Worm (Caenorhabditis elegans) whole organism, late embryonic: Measurements from ENCODE around the gene AC3.5.
A peak's percentile ranks its signal among the peaks of the same experiment; 100 is the strongest.

Experiments
- C08G9.2 ChIP-seq: sonication (generic microtip); optimal IDR thresholded peaks from 2 replicates; lab custom pipeline; 2016; ENCODE audit warnings: mild to moderate bottlenecking, missing genetic modification characterization, moderate library complexity, missing compliant biosample characterization
- C38D4.7 ChIP-seq: fragments of 200-800 bp; sonication (Bioruptor generic); optimal IDR thresholded peaks from 2 replicates; lab custom pipeline; 2018; ENCODE audit warnings: mild to moderate bottlenecking, missing genetic modification characterization, moderate library complexity, missing compliant biosample characterization
- F13H6.1 ChIP-seq: sonication (generic microtip); optimal IDR thresholded peaks from 2 replicates; lab custom pipeline; 2016; ENCODE audit warnings: missing genetic modification characterization, missing compliant biosample characterization
- ahr-1 ChIP-seq: sonication (generic microtip); optimal IDR thresholded peaks from 2 replicates; lab custom pipeline; 2016; ENCODE audit warnings: missing genetic modification characterization, missing compliant biosample characterization
- ceh-14 ChIP-seq: sonication (generic microtip); optimal IDR thresholded peaks from 2 replicates; lab custom pipeline; 2016; ENCODE audit warnings: missing genotype, missing genetic modification characterization, missing compliant biosample characterization
- ceh-18 ChIP-seq: sonication (generic microtip); optimal IDR thresholded peaks from 2 replicates; lab custom pipeline; 2016; ENCODE audit warnings: missing genetic modification characterization, missing compliant biosample characterization
- ceh-2 ChIP-seq: sonication (generic microtip); optimal IDR thresholded peaks from 2 replicates; lab custom pipeline; 2016; ENCODE audit warnings: missing genotype, missing genetic modification characterization, missing compliant biosample characterization
- ceh-31 ChIP-seq: sonication (generic microtip); optimal IDR thresholded peaks from 2 replicates; lab custom pipeline; 2016; ENCODE audit warnings: missing genetic modification characterization, missing compliant biosample characterization
- ceh-34 ChIP-seq: sonication (generic microtip); optimal IDR thresholded peaks from 2 replicates; lab custom pipeline; 2016; ENCODE audit warnings: mild to moderate bottlenecking, missing genetic modification characterization, missing compliant biosample characterization
- ceh-45 ChIP-seq: fragments of 200-800 bp; sonication (Bioruptor generic); IDR thresholded peaks from 2 replicates; pipeline ENCODE4 v1.3.6; 2022; ENCODE audit warnings: missing genetic modification reagents, missing genetic modification characterization, missing compliant biosample characterization
- dmd-4 ChIP-seq: sonication (generic microtip); optimal IDR thresholded peaks from 2 replicates; lab custom pipeline; 2016; ENCODE audit warnings: borderline replicate concordance, missing genetic modification characterization, missing compliant biosample characterization
- dve-1 ChIP-seq: sonication (generic microtip); optimal IDR thresholded peaks from 2 replicates; lab custom pipeline; 2017; ENCODE audit warnings: antibody characterized with exemption, mild to moderate bottlenecking, missing genetic modification characterization, missing compliant biosample characterization
- elt-2 ChIP-seq: sonication (generic microtip); optimal IDR thresholded peaks from 2 replicates; lab custom pipeline; 2016; ENCODE audit warnings: missing genetic modification reagents, missing genetic modification characterization, missing compliant biosample characterization
- ets-4 ChIP-seq: sonication (generic microtip); optimal IDR thresholded peaks from 2 replicates; lab custom pipeline; 2016; ENCODE audit warnings: missing genetic modification characterization, missing compliant biosample characterization
- eyg-1 ChIP-seq: sonication (generic microtip); optimal IDR thresholded peaks from 2 replicates; lab custom pipeline; 2016; ENCODE audit warnings: missing genotype, missing genetic modification characterization, missing compliant biosample characterization
- fax-1 ChIP-seq: sonication (generic microtip); optimal IDR thresholded peaks from 2 replicates; lab custom pipeline; 2016; ENCODE audit warnings: missing genotype, missing genetic modification characterization, missing compliant biosample characterization
- fkh-6 ChIP-seq: sonication (generic microtip); optimal IDR thresholded peaks from 2 replicates; lab custom pipeline; 2016; ENCODE audit warnings: missing genetic modification characterization, missing compliant biosample characterization
- hlh-15 ChIP-seq: sonication (generic microtip); optimal IDR thresholded peaks from 2 replicates; lab custom pipeline; 2016; ENCODE audit warnings: missing genetic modification characterization, missing compliant biosample characterization
- hlh-30 ChIP-seq: sonication (generic microtip); optimal IDR thresholded peaks from 2 replicates; lab custom pipeline; 2017; ENCODE audit warnings: antibody characterized with exemption, missing genetic modification characterization, missing compliant biosample characterization; ENCODE audit not compliant: insufficient read depth
- hlh-6 ChIP-seq: sonication (generic microtip); optimal IDR thresholded peaks from 2 replicates; lab custom pipeline; 2016; ENCODE audit warnings: missing genotype, missing genetic modification characterization, missing compliant biosample characterization
- hlh-8 ChIP-seq: sonication (generic microtip); optimal IDR thresholded peaks from 2 replicates; lab custom pipeline; 2016; ENCODE audit warnings: missing genotype, missing genetic modification characterization, missing compliant biosample characterization
- lim-6 ChIP-seq: sonication (generic microtip); optimal IDR thresholded peaks from 2 replicates; lab custom pipeline; 2016; ENCODE audit warnings: missing genetic modification characterization, missing compliant biosample characterization
- mec-3 ChIP-seq: sonication (generic microtip); optimal IDR thresholded peaks from 2 replicates; lab custom pipeline; 2016; ENCODE audit warnings: borderline replicate concordance, missing genetic modification characterization, missing compliant biosample characterization
- nfya-1 ChIP-seq: sonication (generic microtip); optimal IDR thresholded peaks from 2 replicates; lab custom pipeline; 2017; ENCODE audit warnings: missing genetic modification characterization, mild to moderate bottlenecking, missing compliant biosample characterization, antibody characterized with exemption, moderate library complexity
- odd-2 ChIP-seq: sonication (generic microtip); optimal IDR thresholded peaks from 2 replicates; lab custom pipeline; 2017; ENCODE audit warnings: antibody characterized with exemption, mild to moderate bottlenecking, missing genetic modification characterization, missing compliant biosample characterization
- pat-9 ChIP-seq: fragments of 200-800 bp; sonication (Bioruptor generic); optimal IDR thresholded peaks from 2 replicates; lab custom pipeline; 2018; ENCODE audit warnings: mild to moderate bottlenecking, missing genetic modification characterization, moderate library complexity, missing compliant biosample characterization
- pax-1 ChIP-seq: fragments of 150-350 bp; optimal IDR thresholded peaks from 2 replicates; lab custom pipeline; 2014; ENCODE audit warnings: missing biosample characterization, missing genetic modification characterization
- pha-2 ChIP-seq: sonication (generic microtip); optimal IDR thresholded peaks from 2 replicates; lab custom pipeline; 2017; ENCODE audit warnings: mild to moderate bottlenecking, missing genetic modification characterization, missing compliant biosample characterization
- pha-4 ChIP-seq: fragments of 150-350 bp; optimal IDR thresholded peaks from 2 replicates; lab custom pipeline; 2018; ENCODE audit warnings: missing biosample characterization, missing genetic modification reagents, missing genetic modification characterization
- ref-2 ChIP-seq: sonication (generic microtip); optimal IDR thresholded peaks from 2 replicates; lab custom pipeline; 2016; ENCODE audit warnings: missing genetic modification characterization, missing compliant biosample characterization
- rnt-1 ChIP-seq: sonication (generic microtip); optimal IDR thresholded peaks from 2 replicates; lab custom pipeline; 2016; ENCODE audit warnings: missing genetic modification characterization, missing compliant biosample characterization
- sdc-2 ChIP-seq: sonication (generic microtip); optimal IDR thresholded peaks from 2 replicates; lab custom pipeline; 2016; ENCODE audit warnings: missing genotype, missing genetic modification characterization, missing compliant biosample characterization
- sox-4 ChIP-seq: sonication (generic microtip); optimal IDR thresholded peaks from 2 replicates; lab custom pipeline; 2017; ENCODE audit warnings: mild to moderate bottlenecking, missing genetic modification characterization, inconsistent platforms, missing compliant biosample characterization
- tbx-2 ChIP-seq: sonication (generic microtip); optimal IDR thresholded peaks from 2 replicates; lab custom pipeline; 2016; ENCODE audit warnings: missing genetic modification characterization, missing compliant biosample characterization
- tbx-7 ChIP-seq: sonication (generic microtip); optimal IDR thresholded peaks from 2 replicates; lab custom pipeline; 2016; ENCODE audit warnings: missing genotype, missing genetic modification characterization, missing compliant biosample characterization
- ttx-3 ChIP-seq: sonication (generic microtip); optimal IDR thresholded peaks from 2 replicates; lab custom pipeline; 2016; ENCODE audit warnings: missing genetic modification reagents, missing genetic modification characterization, missing compliant biosample characterization
- unc-42 ChIP-seq: sonication (generic microtip); optimal IDR thresholded peaks from 2 replicates; lab custom pipeline; 2016; ENCODE audit warnings: missing genotype, missing genetic modification characterization, missing compliant biosample characterization
- unc-86 ChIP-seq: sonication (generic microtip); optimal IDR thresholded peaks from 2 replicates; lab custom pipeline; 2016; ENCODE audit warnings: missing genetic modification characterization, missing compliant biosample characterization
- zip-5 ChIP-seq: sonication (generic microtip); optimal IDR thresholded peaks from 2 replicates; lab custom pipeline; 2016; ENCODE audit warnings: missing genetic modification characterization, missing compliant biosample characterization
- ztf-16 ChIP-seq: sonication (generic microtip); optimal IDR thresholded peaks from 2 replicates; lab custom pipeline; 2017; ENCODE audit warnings: missing genetic modification characterization, missing compliant biosample characterization

Gene AC3.5

ce11 chrV:10352928-10353427 lies 35.3 kb upstream of the AC3.5 start, which contains the start of gene nol-56:
nol-56 (minus strand) TSS chrV:10352978.
- peak; percentile 58 for TF ChIP-seq nfya-1 (tag; lab: Kevin White, UChicago)
- TF ChIP-seq tbx-2 (tag; lab: Kevin White, UChicago) = peak; percentile 15
- TF ChIP-seq unc-42 (tag; lab: Kevin White, UChicago) = peak; percentile 7
- TF ChIP-seq pat-9 (tag; lab: Kevin White, UChicago) = no peak
- TF ChIP-seq C08G9.2 (tag; lab: Kevin White, UChicago) = no peak
- TF ChIP-seq tbx-7 (tag; lab: Kevin White, UChicago) = peak; percentile 8
- TF ChIP-seq ceh-31 (tag; lab: Kevin White, UChicago) = peak; percentile 48

ce11 chrV:10355773-10356335 lies 32.5 kb upstream of the AC3.5 start, which contains the start of gene sluh-7:
sluh-7 (minus strand) TSS chrV:10355823.
- peak; percentile 72 for TF ChIP-seq lim-6 (tag; lab: Kevin White, UChicago)
- TF ChIP-seq pha-4 (tag; lab: Kevin White, UChicago) = no peak
- no peak for TF ChIP-seq pax-1 (tag; lab: Kevin White, UChicago)
- TF ChIP-seq ceh-2 (tag; lab: Kevin White, UChicago) = peak; percentile 96
- TF ChIP-seq ceh-18 (tag; lab: Kevin White, UChicago) = peak; percentile 32
- peak; percentile 36 for TF ChIP-seq sdc-2 (tag; lab: Kevin White, UChicago)
- peak; percentile 68 for TF ChIP-seq unc-86 (tag; lab: Kevin White, UChicago)
- peak; percentile 93 for TF ChIP-seq tbx-7 (tag; lab: Kevin White, UChicago)
- peak; percentile 37 for TF ChIP-seq ztf-16 (tag; lab: Kevin White, UChicago)
- peak; percentile 52 for TF ChIP-seq ceh-34 (tag; lab: Kevin White, UChicago)
- peak; percentile 90 for TF ChIP-seq zip-5 (tag; lab: Kevin White, UChicago)
- TF ChIP-seq dve-1 (tag; lab: Kevin White, UChicago) = no peak
- TF ChIP-seq C38D4.7 (GFP tag; lab: Kevin White, UChicago) = no peak
- TF ChIP-seq nfya-1 (tag; lab: Kevin White, UChicago) = peak; percentile 50
- no peak for TF ChIP-seq hlh-30 (tag; lab: Kevin White, UChicago)
- peak; percentile 74 for TF ChIP-seq fax-1
- TF ChIP-seq ref-2 (tag; lab: Kevin White, UChicago) = peak; percentile 88
- peak; percentile 95 for TF ChIP-seq tbx-2 (tag; lab: Kevin White, UChicago)
- TF ChIP-seq ceh-14 = peak; percentile 73
- TF ChIP-seq unc-42 (tag; lab: Kevin White, UChicago) = peak; percentile 11
- TF ChIP-seq ceh-45 (GFP tag; lab: Robert Waterston, UW) = no peak
- peak; percentile 91 for TF ChIP-seq hlh-8 (tag; lab: Kevin White, UChicago)
- TF ChIP-seq ets-4 (tag; lab: Kevin White, UChicago) = peak; percentile 90
- peak; percentile 52 for TF ChIP-seq ahr-1 (tag; lab: Kevin White, UChicago)
- no peak for TF ChIP-seq odd-2 (tag; lab: Kevin White, UChicago)
- no peak for TF ChIP-seq sox-4
- peak; percentile 96 for TF ChIP-seq ceh-31 (tag; lab: Kevin White, UChicago)
- peak; percentile 79 for TF ChIP-seq rnt-1
- peak; percentile 48 for TF ChIP-seq hlh-15 (tag; lab: Kevin White, UChicago)
- TF ChIP-seq hlh-6 (tag; lab: Kevin White, UChicago) = no peak
- peak; percentile 8 for TF ChIP-seq pha-2 (tag; lab: Kevin White, UChicago)
- peak; percentile 98 for TF ChIP-seq C08G9.2 (tag; lab: Kevin White, UChicago)
- TF ChIP-seq fkh-6 = peak; percentile 79
- peak; percentile 71 for TF ChIP-seq elt-2 (tag; lab: Kevin White, UChicago)
- TF ChIP-seq ttx-3 (tag; lab: Kevin White, UChicago) = peak; percentile 44
- TF ChIP-seq F13H6.1 = peak; percentile 49
- peak; percentile 19 for TF ChIP-seq eyg-1 (tag; lab: Kevin White, UChicago)
- TF ChIP-seq dmd-4 (tag; lab: Kevin White, UChicago) = no peak
- peak; percentile 81 for TF ChIP-seq mec-3 (tag; lab: Kevin White, UChicago)
- TF ChIP-seq, all 69 proteins: peak for 29
